Fruit fly (Drosophila melanogaster): ENCODE measurements around the gene Pura.

Pura gene

dm6 chr3L:7634743-7635469, 42.0 kb downstream of the Pura start (continued):
- TF ChIP-seq PHDP (tag; optimal IDR thresholded peaks at IDR 0.05): peak; percentile 5
- peak; percentile 72 for TF ChIP-seq CG18262 (tag; optimal IDR thresholded peaks at IDR 0.05)
- TF ChIP-seq Hr3 (GFP tag; optimal IDR thresholded peaks at IDR 0.05): peak; percentile 21
- no peak for TF ChIP-seq E2f2 (GFP tag; IDR thresholded peaks at IDR 0.05)
- no peak for TF ChIP-seq HLH4C (GFP tag; IDR thresholded peaks at IDR 0.05; ENCODE audit: partially characterized antibody)
- TF ChIP-seq stc (GFP tag; IDR thresholded peaks at IDR 0.05): peak; percentile 70
- TF ChIP-seq Ravus (GFP tag; IDR thresholded peaks at IDR 0.05): no peak
- no peak for TF ChIP-seq ftz-f1 (GFP tag; optimal IDR thresholded peaks at IDR 0.05)
- no peak for TF ChIP-seq pfk (GFP tag; optimal IDR thresholded peaks at IDR 0.05)
- no peak for TF ChIP-seq sqz (GFP tag; optimal IDR thresholded peaks at IDR 0.05)
- TF ChIP-seq Ets65A (GFP tag): peak; percentile 90
- peak; percentile 45 for TF ChIP-seq CG14710 (tag; optimal IDR thresholded peaks at IDR 0.05)
- peak in 1 of 3 experiments; percentile 37 for TF ChIP-seq Stat92E (GFP tag; optimal IDR thresholded peaks at IDR 0.05)
- TF ChIP-seq fd3F (GFP tag; optimal IDR thresholded peaks at IDR 0.05): no peak
- TF ChIP-seq chm (GFP tag; IDR thresholded peaks at IDR 0.05): 0 out of 2 replicates have a peak, but pooled peaks have one; percentile 34
- TF ChIP-seq hbn (GFP tag; IDR thresholded peaks at IDR 0.05; ENCODE audit: partially characterized antibody): no peak
- peak; percentile 12; the same call in 1 of the 2 replicates for TF ChIP-seq Atf6 (GFP tag; IDR thresholded peaks at IDR 0.05)
- 0 out of 2 replicates have a peak, but pooled peaks have one; percentile 10 for TF ChIP-seq H2.0 (GFP tag; IDR thresholded peaks at IDR 0.05)
- no peak for TF ChIP-seq run (tag; optimal IDR thresholded peaks at IDR 0.05)
- peak; percentile 65 for TF ChIP-seq CG7839 (tag; optimal IDR thresholded peaks at IDR 0.05)
- no peak for TF ChIP-seq Dek (tag; optimal IDR thresholded peaks at IDR 0.05)
- peak; percentile 11 for TF ChIP-seq Abd-B (GFP tag; optimal IDR thresholded peaks at IDR 0.05)
- peak; percentile 49; the same call in 1 of the 2 replicates for TF ChIP-seq CG31441 (GFP tag; IDR thresholded peaks at IDR 0.05)
- peak in 1 of 2 experiments; percentile 29 for TF ChIP-seq chif (GFP tag; optimal IDR thresholded peaks at IDR 0.05)
- 0 out of 2 replicates have a peak, but pooled peaks have one; percentile 22 for TF ChIP-seq ranshi (GFP tag; IDR thresholded peaks at IDR 0.05)
- peak; percentile 69 for TF ChIP-seq CG1603 (tag; optimal IDR thresholded peaks at IDR 0.05)
- TF ChIP-seq croc (GFP tag; conservative IDR thresholded peaks at IDR 0.05): peak; percentile 30; the same call in 2 of the 3 replicates
- TF ChIP-seq tap (tag; optimal IDR thresholded peaks at IDR 0.05): peak; percentile 21
- TF ChIP-seq sisA (GFP tag; IDR thresholded peaks at IDR 0.05): peak; percentile 48
- no peak for TF ChIP-seq sima (GFP tag; optimal IDR thresholded peaks at IDR 0.05)
- TF ChIP-seq CG6689 (GFP tag; IDR thresholded peaks at IDR 0.05): peak; percentile 36; the same call in 1 of the 2 replicates
- TF ChIP-seq dati (GFP tag; IDR thresholded peaks at IDR 0.05): 0 out of 2 replicates have a peak, but pooled peaks have one; percentile 26
- peak; percentile 65; the same call in 2 of the 3 replicates for TF ChIP-seq dysf (GFP tag; IDR thresholded peaks at IDR 0.05)
- no peak for TF ChIP-seq CG34376 (GFP tag; optimal IDR thresholded peaks at IDR 0.05)
- peak in 1 of 2 experiments; percentile 68 for TF ChIP-seq bsh (GFP tag; optimal IDR thresholded peaks at IDR 0.05)
- peak; percentile 16 for TF ChIP-seq pnt (GFP tag; optimal IDR thresholded peaks at IDR 0.05)
- TF ChIP-seq CG30403 (GFP tag; optimal IDR thresholded peaks at IDR 0.05): peak; percentile 42
- no peak for TF ChIP-seq Trl (optimal IDR thresholded peaks at IDR 0.05)
- peak; percentile 20 for TF ChIP-seq Trl (GFP tag; optimal IDR thresholded peaks at IDR 0.05)
- no peak for TF ChIP-seq Hsf (GFP tag; optimal IDR thresholded peaks at IDR 0.05)
- TF ChIP-seq Rx (GFP tag; IDR thresholded peaks at IDR 0.05): no peak
- peak; percentile 27 for TF ChIP-seq CG17829 (tag; optimal IDR thresholded peaks at IDR 0.05)
- TF ChIP-seq CG18476 (GFP tag; optimal IDR thresholded peaks at IDR 0.05): no peak
- TF ChIP-seq CG1529 (GFP tag; optimal IDR thresholded peaks at IDR 0.05): peak; percentile 22
- peak; percentile 46 for TF ChIP-seq row (GFP tag; IDR thresholded peaks at IDR 0.05)
- TF ChIP-seq pan (optimal IDR thresholded peaks at IDR 0.05): no peak
- TF ChIP-seq pan (GFP tag; optimal IDR thresholded peaks at IDR 0.05 in 1 of 2, IDR thresholded peaks at IDR 0.05 in 1 of 2): peak in 1 of 2 experiments; percentile 25
- TF ChIP-seq Deaf1 (tag; optimal IDR thresholded peaks at IDR 0.05): peak; percentile 2
- no peak for TF ChIP-seq pros (GFP tag; optimal IDR thresholded peaks at IDR 0.05)
- TF ChIP-seq CG3847 (GFP tag; IDR thresholded peaks at IDR 0.05): no peak

All from whole organism, embryonic.